Fruit fly (Drosophila melanogaster): ENCODE data around the gene Or85b.

DNA sequence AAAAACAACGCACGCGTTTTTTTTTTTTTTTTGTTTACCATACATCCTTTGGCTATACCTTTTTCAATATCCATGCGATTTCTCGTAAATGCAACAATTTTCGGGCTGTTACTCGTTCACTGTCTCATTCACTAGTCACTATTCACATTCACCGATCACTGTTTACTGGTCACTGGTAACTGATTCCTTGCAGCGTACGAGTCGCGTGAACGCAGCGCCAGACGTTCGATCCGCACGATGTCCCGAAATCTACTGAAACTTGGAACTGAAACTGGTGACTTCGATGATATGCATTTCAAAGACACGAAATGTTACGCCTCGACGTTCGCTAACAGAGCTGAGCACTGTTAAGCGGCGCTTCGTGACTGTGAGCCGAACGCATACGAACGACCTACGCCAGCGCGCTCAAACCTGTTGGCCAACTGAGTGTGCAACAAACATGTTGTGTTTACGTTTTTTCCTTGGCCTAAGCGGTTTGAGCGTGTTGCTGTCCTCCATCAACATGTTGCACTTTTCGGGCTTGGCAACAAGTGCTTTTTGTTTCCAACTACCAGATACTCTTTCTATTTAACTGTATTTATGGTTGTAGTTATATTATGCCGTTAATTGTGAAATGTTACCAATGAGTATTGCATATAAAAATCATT, 33.7 kb downstream of the Or85b start, which contains the start of gene CG45263:
- no peak for TF ChIP-seq Dll (optimal IDR thresholded peaks at IDR 0.05)
- TF ChIP-seq usp (GFP tag; optimal IDR thresholded peaks at IDR 0.05): no peak
- no peak for TF ChIP-seq psq (optimal IDR thresholded peaks at IDR 0.05)
- TF ChIP-seq pan (optimal IDR thresholded peaks at IDR 0.05): no peak
- no peak for TF ChIP-seq CG8478 (optimal IDR thresholded peaks at IDR 0.05)
